Worm (Caenorhabditis elegans) whole organism, young adult: ENCODE measurements around the gene srd-35.

Experiments used
- F23B12.7 ChIP-seq: sonication (generic microtip); optimal IDR thresholded peaks from 2 replicates; lab custom pipeline; 2017; ENCODE audit warnings: missing genetic modification characterization, mild to moderate bottlenecking, missing compliant biosample characterization, antibody characterized with exemption, moderate library complexity; ENCODE audit not compliant: insufficient read depth
- F55B11.4 ChIP-seq: sonication (generic microtip); optimal IDR thresholded peaks from 2 replicates; lab custom pipeline; 2016; ENCODE audit warnings: missing compliant biosample characterization, missing genetic modification characterization, borderline replicate concordance; ENCODE audit not compliant: insufficient read depth
- F57C9.4 ChIP-seq: sonication (generic microtip); optimal IDR thresholded peaks from 2 replicates; lab custom pipeline; 2017; ENCODE audit warnings: mild to moderate bottlenecking, missing genetic modification characterization, missing compliant biosample characterization
- K12H6.12 ChIP-seq: fragments of 200-800 bp; sonication (Bioruptor generic); optimal IDR thresholded peaks from 2 replicates; lab custom pipeline; 2018; ENCODE audit warnings: mild to moderate bottlenecking, missing genetic modification characterization, missing compliant biosample characterization
- T26A5.8 ChIP-seq: sonication (generic microtip); optimal IDR thresholded peaks from 2 replicates; lab custom pipeline; 2016; ENCODE audit warnings: missing genetic modification characterization, missing compliant biosample characterization
- Y67H2A.10 ChIP-seq: fragments of 200-800 bp; sonication (Bioruptor generic); conservative IDR thresholded peaks from 2 replicates; pipeline ENCODE4 v1.3.6; 2022; ENCODE audit warnings: missing genetic modification reagents, missing genetic modification characterization, missing compliant biosample characterization
- ZK185.1 ChIP-seq: sonication (generic microtip); optimal IDR thresholded peaks from 2 replicates; lab custom pipeline; 2016; ENCODE audit warnings: mild to moderate bottlenecking, missing genetic modification characterization, missing compliant biosample characterization; ENCODE audit not compliant: poor library complexity, severe bottlenecking
- atf-7 ChIP-seq: sonication (generic microtip); optimal IDR thresholded peaks from 2 replicates; lab custom pipeline; 2017; ENCODE audit warnings: mild to moderate bottlenecking, missing genetic modification characterization, missing compliant biosample characterization
- attf-3 ChIP-seq: fragments of 200-800 bp; sonication (Bioruptor generic); conservative IDR thresholded peaks from 2 replicates; pipeline ENCODE4 v1.3.6; 2022; ENCODE audit warnings: missing genetic modification reagents, missing genetic modification characterization, missing compliant biosample characterization
- ccch-3 ChIP-seq: fragments of 200-800 bp; sonication (Bioruptor generic); optimal IDR thresholded peaks from 2 replicates; lab custom pipeline; 2018; ENCODE audit warnings: mild to moderate bottlenecking, missing genetic modification characterization, missing compliant biosample characterization
- cebp-1 ChIP-seq, 2 experiments: fragments of 200-800 bp in 1 of 2; sonication (Bioruptor generic) in 1 of 2; sonication (generic microtip) in 1 of 2; IDR thresholded peaks in 1 of 2; optimal IDR thresholded peaks in 1 of 2; 2 replicates each; pipeline versions ENCODE4 v1.3.6 to Lab custom; 2017 to 2022; ENCODE audit warnings: missing compliant biosample characterization in 2 of 2, missing genetic modification characterization in 2 of 2, mild to moderate bottlenecking in 1 of 2, missing genetic modification reagents in 1 of 2, moderate library complexity in 1 of 2
- ceh-27 ChIP-seq: fragments of 200-800 bp; sonication (Bioruptor generic); optimal IDR thresholded peaks from 2 replicates; lab custom pipeline; 2018; ENCODE audit warnings: mild to moderate bottlenecking, missing genetic modification characterization, moderate library complexity, missing compliant biosample characterization
- dox-1 ChIP-seq: fragments of 200-800 bp; sonication (Bioruptor generic); IDR thresholded peaks from 2 replicates; pipeline ENCODE4 v1.3.6; 2022; ENCODE audit warnings: missing genetic modification reagents, missing genetic modification characterization, missing compliant biosample characterization
- dpff-1 ChIP-seq: sonication (generic microtip); optimal IDR thresholded peaks from 2 replicates; lab custom pipeline; 2017; ENCODE audit warnings: mild to moderate bottlenecking, missing genetic modification characterization, missing compliant biosample characterization
- ets-4 ChIP-seq: fragments of 200-800 bp; sonication (Bioruptor generic); optimal IDR thresholded peaks from 2 replicates; lab custom pipeline; 2018; ENCODE audit warnings: mild to moderate bottlenecking, missing genetic modification characterization, missing compliant biosample characterization
- hlh-12 ChIP-seq: sonication (generic microtip); optimal IDR thresholded peaks from 2 replicates; lab custom pipeline; 2016; ENCODE audit warnings: missing genetic modification characterization, missing compliant biosample characterization
- hmg-1.2 ChIP-seq: fragments of 200-800 bp; sonication (Bioruptor generic); IDR thresholded peaks from 2 replicates; pipeline ENCODE4 v1.3.6; 2022; ENCODE audit warnings: missing genetic modification reagents, missing genetic modification characterization, missing compliant biosample characterization
- lin-26 ChIP-seq: fragments of 200-800 bp; sonication (Bioruptor generic); IDR thresholded peaks from 2 replicates; pipeline ENCODE4 v1.3.6; 2022; ENCODE audit warnings: missing genetic modification reagents, missing genetic modification characterization, missing compliant biosample characterization
- lin-35 ChIP-seq, 3 experiments: fragments of 150-350 bp in 2 of 3; sonication (generic microtip) in 1 of 3; optimal IDR thresholded peaks; 2 replicates each; lab custom pipeline; 2014 to 2018; ENCODE audit warnings: missing biosample characterization in 3 of 3, missing genetic modification characterization in 3 of 3, missing genetic modification reagents in 3 of 3
- lin-40 ChIP-seq: sonication (generic microtip); optimal IDR thresholded peaks from 2 replicates; lab custom pipeline; 2016; ENCODE audit warnings: missing genetic modification characterization, mild to moderate bottlenecking, missing compliant biosample characterization, missing genotype, missing genetic modification reagents
- lsl-1 ChIP-seq: fragments of 200-800 bp; sonication (Bioruptor generic); optimal IDR thresholded peaks from 2 replicates; lab custom pipeline; 2018; ENCODE audit warnings: mild to moderate bottlenecking, missing genetic modification characterization, moderate library complexity, missing compliant biosample characterization
- madf-10 ChIP-seq: sonication (generic microtip); optimal IDR thresholded peaks from 2 replicates; lab custom pipeline; 2016; ENCODE audit warnings: mild to moderate bottlenecking, missing genetic modification characterization, missing compliant biosample characterization
- madf-6 ChIP-seq: fragments of 200-800 bp; sonication (Bioruptor generic); IDR thresholded peaks from 2 replicates; pipeline ENCODE4 v1.3.6; 2022; ENCODE audit warnings: missing genetic modification reagents, missing genetic modification characterization, missing compliant biosample characterization
- madf-8 ChIP-seq: fragments of 200-800 bp; sonication (Bioruptor generic); conservative IDR thresholded peaks from 2 replicates; pipeline ENCODE4 v1.3.6; 2022; ENCODE audit warnings: missing genetic modification reagents, missing genetic modification characterization, missing compliant biosample characterization
- mxl-1 ChIP-seq: sonication (generic microtip); optimal IDR thresholded peaks from 2 replicates; lab custom pipeline; 2016; ENCODE audit warnings: missing genetic modification characterization, missing compliant biosample characterization
- nhr-120 ChIP-seq: fragments of 200-800 bp; sonication (Bioruptor generic); IDR thresholded peaks from 2 replicates; pipeline ENCODE4 v1.3.6; 2022; ENCODE audit warnings: missing genetic modification characterization, missing compliant biosample characterization
- nhr-179 ChIP-seq: sonication (generic microtip); optimal IDR thresholded peaks from 2 replicates; lab custom pipeline; 2016; ENCODE audit warnings: mild to moderate bottlenecking, missing genetic modification characterization, missing compliant biosample characterization
- nhr-80 ChIP-seq: sonication (generic microtip); optimal IDR thresholded peaks from 2 replicates; lab custom pipeline; 2016; ENCODE audit warnings: missing genetic modification characterization, missing compliant biosample characterization
- nhr-90 ChIP-seq: sonication (generic microtip); optimal IDR thresholded peaks from 2 replicates; lab custom pipeline; 2016; ENCODE audit warnings: missing genotype, mild to moderate bottlenecking, missing genetic modification characterization, missing compliant biosample characterization
- pbrm-1 ChIP-seq: fragments of 200-800 bp; sonication (Bioruptor generic); IDR thresholded peaks from 2 replicates; pipeline ENCODE4 v1.3.6; 2022; ENCODE audit warnings: missing genetic modification reagents, missing genetic modification characterization, missing compliant biosample characterization
- rec-8 ChIP-seq, 2 experiments: sonication (generic microtip); optimal IDR thresholded peaks; 2 replicates each; lab custom pipeline; 2016; ENCODE audit warnings: mild to moderate bottlenecking in 2 of 2, missing genetic modification characterization in 2 of 2, missing genetic modification reagents in 2 of 2, missing genotype in 2 of 2, missing biosample characterization in 1 of 2, missing compliant biosample characterization in 1 of 2, moderate library complexity in 1 of 2
- somi-1 ChIP-seq: fragments of 200-800 bp; sonication (Bioruptor generic); optimal IDR thresholded peaks from 2 replicates; lab custom pipeline; 2018; ENCODE audit warnings: mild to moderate bottlenecking, missing genetic modification characterization, missing compliant biosample characterization
- tbp1 ChIP-seq: fragments of 200-800 bp; sonication (Bioruptor generic); optimal IDR thresholded peaks from 2 replicates; lab custom pipeline; 2018; ENCODE audit warnings: mild to moderate bottlenecking, missing genetic modification characterization, missing compliant biosample characterization
- unc-130 ChIP-seq: sonication (generic microtip); optimal IDR thresholded peaks from 2 replicates; lab custom pipeline; 2016; ENCODE audit warnings: missing genetic modification reagents, missing genetic modification characterization, missing compliant biosample characterization
- unc-62 ChIP-seq: fragments of 150-350 bp; optimal IDR thresholded peaks from 2 replicates; lab custom pipeline; 2014; ENCODE audit warnings: missing biosample characterization, missing genetic modification reagents, missing genetic modification characterization
- zfh-2 ChIP-seq: fragments of 200-800 bp; sonication (Bioruptor generic); conservative IDR thresholded peaks from 2 replicates; pipeline ENCODE4 v1.3.6; 2022; ENCODE audit warnings: missing genetic modification reagents, missing genetic modification characterization, missing compliant biosample characterization
- ztf-22 ChIP-seq: fragments of 200-800 bp; sonication (Bioruptor generic); optimal IDR thresholded peaks from 2 replicates; lab custom pipeline; 2018; ENCODE audit warnings: mild to moderate bottlenecking, missing genetic modification characterization, moderate library complexity, missing compliant biosample characterization
- ztf-3 ChIP-seq: fragments of 200-800 bp; sonication (Bioruptor generic); optimal IDR thresholded peaks from 2 replicates; lab custom pipeline; 2018; ENCODE audit warnings: mild to moderate bottlenecking, missing genetic modification characterization, missing compliant biosample characterization
- ztf-6 ChIP-seq: fragments of 200-800 bp; sonication (Bioruptor generic); IDR thresholded peaks from 2 replicates; pipeline ENCODE4 v1.3.6; 2022; ENCODE audit warnings: missing genetic modification reagents, missing genetic modification characterization, missing compliant biosample characterization

srd-35 gene

ce11 chrV:12928929-12929532, 35.1 kb upstream of the srd-35 start, which contains the start of gene T16G1.2:
Gene T16G1.2 (plus strand): TSS chrV:12929482.
- no peak for TF ChIP-seq ztf-3 (GFP tag; lab: Kevin White, UChicago)
- TF ChIP-seq ZK185.1 (tag; lab: Kevin White, UChicago), result no peak
- no peak for TF ChIP-seq cebp-1 (GFP tag; IDR thresholded peaks at IDR 0.05; lab: Robert Waterston, UW)
- TF ChIP-seq cebp-1 (tag; optimal IDR thresholded peaks at IDR 0.05; lab: Kevin White, UChicago), result no peak
- no peak for TF ChIP-seq ccch-3 (GFP tag; lab: Kevin White, UChicago)
- TF ChIP-seq rec-8 (tag; optimal IDR thresholded peaks at IDR 0.05; lab: Kevin White, UChicago), result no peak
- TF ChIP-seq madf-10 (tag; lab: Kevin White, UChicago), result no peak
- no peak for TF ChIP-seq mxl-1 (tag; lab: Kevin White, UChicago)
- TF ChIP-seq attf-3 (GFP tag; lab: Robert Waterston, UW), result no peak
- no peak for TF ChIP-seq F55B11.4
- no peak for TF ChIP-seq zfh-2 (GFP tag; lab: Robert Waterston, UW)
- no peak for TF ChIP-seq F23B12.7
- no peak for TF ChIP-seq madf-6
- no peak for TF ChIP-seq lin-26 (GFP tag; lab: Robert Waterston, UW)
- no peak for TF ChIP-seq hlh-12 (tag; lab: Kevin White, UChicago)
- TF ChIP-seq lin-35 (GFP tag; optimal IDR thresholded peaks at IDR 0.05; lab: Kevin White, UChicago), result no peak
- TF ChIP-seq F57C9.4, result no peak
- TF ChIP-seq, all 124 proteins: peak for 0

ce11 chrV:12933654-12934053, 30.5 kb upstream of the srd-35 start:
- TF ChIP-seq ztf-6 (GFP tag; lab: Robert Waterston, UW), result no peak
- TF ChIP-seq unc-130, result no peak
- TF ChIP-seq nhr-179, result no peak
- no peak for TF ChIP-seq T26A5.8
- TF ChIP-seq dpff-1 (tag; lab: Kevin White, UChicago), result no peak
- TF ChIP-seq K12H6.12 (tag; lab: Kevin White, UChicago), result no peak
- TF ChIP-seq nhr-80 (tag; lab: Kevin White, UChicago), result peak; percentile 78
- no peak for TF ChIP-seq pbrm-1 (GFP tag; lab: Robert Waterston, UW)

DNA sequence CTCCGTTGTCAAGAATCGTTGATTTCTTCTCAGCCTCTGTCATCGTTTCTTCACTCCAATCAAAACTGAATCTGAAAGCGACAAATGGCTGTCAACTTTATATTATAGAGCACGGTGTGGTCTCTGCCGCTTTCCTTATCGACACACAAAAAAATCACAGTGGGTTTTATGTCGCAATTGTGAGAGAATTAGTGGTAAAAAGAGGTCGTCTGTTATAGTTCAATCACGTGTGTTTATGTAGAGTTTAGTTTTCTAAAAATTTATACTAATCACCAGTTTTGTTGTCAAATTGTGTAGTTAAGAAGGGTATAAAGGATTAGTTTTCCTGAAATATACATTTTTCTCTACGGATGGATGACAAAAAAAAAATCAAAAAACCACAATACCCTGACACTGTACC, 29.2 kb upstream of the srd-35 start, which contains the start of gene T16G1.7:
Gene T16G1.7, minus strand, starts transcription at position 137 of the 400 bp plus-strand sequence.
- TF ChIP-seq unc-62 (GFP tag; lab: Kevin White, UChicago), result no peak
- no peak for TF ChIP-seq lsl-1 (GFP tag; lab: Kevin White, UChicago)
- no peak for TF ChIP-seq somi-1 (GFP tag; lab: Kevin White, UChicago)
- no peak for TF ChIP-seq nhr-120 (GFP tag; lab: Robert Waterston, UW)
- no peak for TF ChIP-seq lin-40 (tag; lab: Kevin White, UChicago)
- TF ChIP-seq lin-35 (GFP tag; optimal IDR thresholded peaks at IDR 0.05; lab: Kevin White, UChicago), result no peak
- no peak for TF ChIP-seq hlh-12 (tag; lab: Kevin White, UChicago)
- TF ChIP-seq ceh-27 (GFP tag; lab: Kevin White, UChicago), result no peak
- TF ChIP-seq hmg-1.2 (GFP tag; lab: Robert Waterston, UW), result no peak
- peak; percentile 68 for TF ChIP-seq ets-4
- TF ChIP-seq dox-1 (GFP tag; lab: Robert Waterston, UW), result peak; percentile 59; the same call in 1 of the 2 replicates
- peak; percentile 12 for TF ChIP-seq atf-7 (tag; lab: Kevin White, UChicago)
- TF ChIP-seq tbp1 (GFP tag; lab: Kevin White, UChicago), result no peak
- no peak for TF ChIP-seq madf-8 (GFP tag; lab: Robert Waterston, UW)
- TF ChIP-seq ztf-22 (GFP tag; lab: Kevin White, UChicago), result peak; percentile 30
- TF ChIP-seq nhr-90 (tag; lab: Kevin White, UChicago), result peak; percentile 29
- peak; percentile 98 for TF ChIP-seq nhr-80 (tag; lab: Kevin White, UChicago)
- no peak for TF ChIP-seq dpff-1 (tag; lab: Kevin White, UChicago)
- TF ChIP-seq attf-3 (GFP tag; lab: Robert Waterston, UW), result no peak
- TF ChIP-seq Y67H2A.10 (GFP tag; lab: Robert Waterston, UW), result no peak
